Fruit fly (Drosophila melanogaster) whole organism, embryonic: ENCODE data around the gene Cpr11A.

Experiments
- Awh ChIP-seq: fragments of 200-800 bp; sonication (Bioruptor generic); IDR thresholded peaks from 2 replicates; pipeline ENCODE4, ENCODE4 v1.3.6; 2022; ENCODE audit warnings: missing biosample characterization, missing genetic modification characterization
- Blimp-1 ChIP-seq: fragments of 200-800 bp; sonication (Bioruptor generic); optimal IDR thresholded peaks from 3 replicates; lab custom pipeline; 2018; ENCODE audit warnings: missing biosample characterization, missing genetic modification characterization, mild to moderate bottlenecking, moderate library complexity, missing genetic modification reagents
- CG10209 ChIP-seq: fragments of 200-800 bp; sonication (Bioruptor generic); optimal IDR thresholded peaks from 3 replicates; lab custom pipeline; 2017; ENCODE audit warnings: missing biosample characterization, mild to moderate bottlenecking, missing genetic modification characterization, missing genetic modification reagents
- CG11504 ChIP-seq: fragments of 200-800 bp; sonication (Bioruptor generic); optimal IDR thresholded peaks from 3 replicates; lab custom pipeline; 2019; ENCODE audit warnings: missing biosample characterization, mild to moderate bottlenecking, missing genetic modification characterization, moderate library complexity
- CG1233 ChIP-seq: fragments of 200-800 bp; sonication (Bioruptor generic); optimal IDR thresholded peaks from 4 replicates; lab custom pipeline; 2018; ENCODE audit warnings: missing biosample characterization, mild to moderate bottlenecking, missing genetic modification characterization
- CG13424 ChIP-seq: fragments of 200-800 bp; sonication (Bioruptor generic); optimal IDR thresholded peaks from 2 replicates; lab custom pipeline; 2019; ENCODE audit warnings: missing biosample characterization, mild to moderate bottlenecking, missing genetic modification characterization, moderate library complexity
- CG14667 ChIP-seq: fragments of 200-800 bp; sonication (Bioruptor generic); IDR thresholded peaks from 2 replicates; pipeline ENCODE4 v1.3.6; 2022; ENCODE audit warnings: missing biosample characterization, missing genetic modification characterization
- CG15073 ChIP-seq: fragments of 200-800 bp; sonication (Bioruptor generic); optimal IDR thresholded peaks from 2 replicates; lab custom pipeline; 2016; ENCODE audit warnings: missing biosample characterization, missing genetic modification characterization
- CG17829 ChIP-seq: fragments of 200-800 bp; optimal IDR thresholded peaks from 2 replicates; lab custom pipeline; 2019; ENCODE audit warnings: missing biosample characterization, mild to moderate bottlenecking, missing genetic modification characterization, moderate library complexity
- CG18619 ChIP-seq: fragments of 200-800 bp; sonication (Bioruptor generic); optimal IDR thresholded peaks from 3 replicates; lab custom pipeline; 2017; ENCODE audit warnings: missing biosample characterization, mild to moderate bottlenecking, missing genetic modification characterization
- CG3065 ChIP-seq: fragments of 200-800 bp; sonication (Bioruptor generic); optimal IDR thresholded peaks from 2 replicates; lab custom pipeline; 2016; ENCODE audit warnings: missing biosample characterization, missing genetic modification characterization
- CG31365 ChIP-seq: fragments of 200-800 bp; sonication (Bioruptor generic); optimal IDR thresholded peaks from 2 replicates; lab custom pipeline; 2018; ENCODE audit warnings: missing biosample characterization, mild to moderate bottlenecking, missing genetic modification characterization
- CG3847 ChIP-seq: fragments of 200-800 bp; sonication (Bioruptor generic); IDR thresholded peaks from 2 replicates; pipeline ENCODE4 v1.3.6; 2022; ENCODE audit warnings: missing biosample characterization, missing genetic modification characterization
- CG3995 ChIP-seq: fragments of 200-800 bp; sonication (Bioruptor generic); optimal IDR thresholded peaks from 3 replicates; lab custom pipeline; 2016; ENCODE audit warnings: missing biosample characterization, missing genetic modification characterization
- CG4282 ChIP-seq: fragments of 200-800 bp; sonication (Bioruptor generic); optimal IDR thresholded peaks from 2 replicates; lab custom pipeline; 2016; ENCODE audit warnings: missing biosample characterization, missing genetic modification characterization
- CG6175 ChIP-seq: fragments of 200-800 bp; sonication (Bioruptor generic); IDR thresholded peaks from 3 replicates; pipeline ENCODE4 v1.3.6; 2022; ENCODE audit warnings: missing biosample characterization, missing genetic modification characterization
- CG6689 ChIP-seq: fragments of 200-800 bp; sonication (Bioruptor generic); IDR thresholded peaks from 2 replicates; pipeline ENCODE4 v1.3.6; 2022; ENCODE audit warnings: missing biosample characterization, missing genetic modification characterization
- CG7839 ChIP-seq: fragments of 200-800 bp; sonication (Bioruptor generic); optimal IDR thresholded peaks from 3 replicates; lab custom pipeline; 2018; ENCODE audit warnings: missing biosample characterization, mild to moderate bottlenecking, missing genetic modification characterization, moderate library complexity
- CG8089 ChIP-seq: fragments of 200-800 bp; sonication (Bioruptor generic); optimal IDR thresholded peaks from 3 replicates; lab custom pipeline; 2016; ENCODE audit warnings: missing biosample characterization, missing genetic modification characterization
- CG8281 ChIP-seq: fragments of 200-800 bp; sonication (Bioruptor generic); optimal IDR thresholded peaks from 2 replicates; lab custom pipeline; 2018; ENCODE audit warnings: missing biosample characterization, mild to moderate bottlenecking, missing genetic modification characterization, moderate library complexity
- CG9876 ChIP-seq: fragments of 200-800 bp; sonication (Bioruptor generic); optimal IDR thresholded peaks from 2 replicates; lab custom pipeline; 2016; ENCODE audit warnings: missing biosample characterization, missing genetic modification characterization
- CG9932 ChIP-seq: fragments of 200-800 bp; sonication (Bioruptor generic); IDR thresholded peaks from 2 replicates; pipeline ENCODE4 v1.3.6; 2022; ENCODE audit warnings: missing biosample characterization, missing genetic modification characterization
- Ets65A ChIP-seq: fragments of 200-800 bp; sonication (Bioruptor generic); peaks from one replicate; lab custom pipeline; 2016; ENCODE audit warnings: missing biosample characterization, missing genetic modification characterization
- Hey ChIP-seq: fragments of 200-800 bp; sonication (Bioruptor generic); optimal IDR thresholded peaks from 3 replicates; lab custom pipeline; 2018; ENCODE audit warnings: missing biosample characterization, mild to moderate bottlenecking, missing genetic modification characterization
- NC2β ChIP-seq: fragments of 200-800 bp; sonication (Bioruptor generic); optimal IDR thresholded peaks from 2 replicates; lab custom pipeline; 2016; ENCODE audit warnings: missing biosample characterization, missing genetic modification characterization
- NFAT ChIP-seq: fragments of 200-800 bp; sonication (Bioruptor generic); IDR thresholded peaks from 2 replicates; pipeline ENCODE4 v1.3.6; 2022; ENCODE audit warnings: missing biosample characterization, missing genetic modification characterization
- Side ChIP-seq: fragments of 200-800 bp; sonication (Bioruptor generic); optimal IDR thresholded peaks from 2 replicates; lab custom pipeline; 2016; ENCODE audit warnings: missing biosample characterization, missing genetic modification characterization
- Sox100B ChIP-seq: fragments of 200-800 bp; sonication (Bioruptor generic); optimal IDR thresholded peaks from 3 replicates; lab custom pipeline; 2018; ENCODE audit warnings: missing biosample characterization, mild to moderate bottlenecking, missing genetic modification characterization
- Sox102F ChIP-seq: fragments of 200-800 bp; sonication (Bioruptor generic); optimal IDR thresholded peaks from 2 replicates; lab custom pipeline; 2018; ENCODE audit warnings: missing biosample characterization, mild to moderate bottlenecking, missing genetic modification characterization, moderate library complexity
- dan ChIP-seq: fragments of 200-800 bp; sonication (Bioruptor generic); IDR thresholded peaks from 2 replicates; pipeline ENCODE4 v1.3.6; 2022; ENCODE audit warnings: missing biosample characterization, missing genetic modification characterization
- dmrt11E ChIP-seq: fragments of 200-800 bp; sonication (Bioruptor generic); optimal IDR thresholded peaks from 3 replicates; lab custom pipeline; 2018; ENCODE audit warnings: missing biosample characterization, mild to moderate bottlenecking, missing genetic modification characterization, moderate library complexity
- dmrt99B ChIP-seq: fragments of 200-800 bp; sonication (Bioruptor generic); optimal IDR thresholded peaks from 2 replicates; lab custom pipeline; 2018; ENCODE audit warnings: missing biosample characterization, mild to moderate bottlenecking, missing genetic modification characterization, moderate library complexity
- fru ChIP-seq: fragments of >200 bp; optimal IDR thresholded peaks from 2 replicates; lab custom pipeline; 2017
- ftz-f1 ChIP-seq: fragments of 200-800 bp; sonication (Bioruptor generic); optimal IDR thresholded peaks from 2 replicates; lab custom pipeline; 2016; ENCODE audit warnings: missing biosample characterization, missing genetic modification characterization
- fu2 ChIP-seq: fragments of 200-800 bp; sonication (Bioruptor generic); optimal IDR thresholded peaks from 2 replicates; lab custom pipeline; 2016; ENCODE audit warnings: missing biosample characterization, missing genetic modification characterization
- gem ChIP-seq: fragments of 200-800 bp; sonication (Bioruptor generic); optimal IDR thresholded peaks from 2 replicates; lab custom pipeline; 2019; ENCODE audit warnings: missing biosample characterization, mild to moderate bottlenecking, missing genetic modification characterization, moderate library complexity
- hbn ChIP-seq: fragments of 200-800 bp; sonication (Bioruptor generic); IDR thresholded peaks from 2 replicates; pipeline ENCODE4 v1.3.6; 2022; ENCODE audit warnings: missing biosample characterization, missing genetic modification characterization; ENCODE audit not compliant: partially characterized antibody
- lab ChIP-seq: fragments of 200-800 bp; sonication (Bioruptor generic); optimal IDR thresholded peaks from 3 replicates; lab custom pipeline; 2017; ENCODE audit warnings: missing biosample characterization, missing genetic modification characterization, mild to moderate bottlenecking, moderate library complexity, missing genetic modification reagents
- mam ChIP-seq: fragments of 200-800 bp; sonication (Bioruptor generic); optimal IDR thresholded peaks from 3 replicates; lab custom pipeline; 2016; ENCODE audit warnings: missing biosample characterization, missing genetic modification characterization
- nau ChIP-seq: fragments of 200-800 bp; sonication (Bioruptor generic); optimal IDR thresholded peaks from 3 replicates; lab custom pipeline; 2017; ENCODE audit warnings: missing biosample characterization, mild to moderate bottlenecking, missing genetic modification characterization, missing genetic modification reagents
- onecut ChIP-seq: fragments of 200-800 bp; sonication (Bioruptor generic); IDR thresholded peaks from 2 replicates; pipeline ENCODE4 v1.3.6; 2022; ENCODE audit warnings: missing biosample characterization, missing genetic modification characterization
- prd ChIP-seq, 3 experiments: fragments of >200 bp in 2 of 3; fragments of 200-800 bp in 1 of 3; sonication (Bioruptor generic) in 1 of 3; optimal IDR thresholded peaks in 2 of 3; IDR thresholded peaks in 1 of 3; 2 replicates in 2 of 3; 3 replicates in 1 of 3; pipeline versions ENCODE4 v1.3.6 to Lab custom; 2017 to 2022; ENCODE audit warnings: missing biosample characterization in 1 of 3, missing genetic modification characterization in 1 of 3
- row ChIP-seq: fragments of 200-800 bp; sonication (Bioruptor generic); IDR thresholded peaks from 3 replicates; pipeline ENCODE4 v1.3.6; 2022; ENCODE audit warnings: missing biosample characterization, missing genetic modification characterization
- sens ChIP-seq: fragments of 200-800 bp; sonication (Bioruptor generic); peaks from one replicate; lab custom pipeline; 2016; ENCODE audit warnings: missing biosample characterization, missing genetic modification characterization
- sens-2 ChIP-seq: fragments of 200-800 bp; sonication (Bioruptor generic); IDR thresholded peaks from 2 replicates; pipeline ENCODE4 v1.3.6; 2022; ENCODE audit warnings: missing biosample characterization, missing genetic modification characterization
- tap ChIP-seq: fragments of 200-800 bp; optimal IDR thresholded peaks from 3 replicates; lab custom pipeline; 2019; ENCODE audit warnings: missing biosample characterization, mild to moderate bottlenecking, missing genetic modification characterization, moderate library complexity
- trh ChIP-seq: fragments of 200-800 bp; sonication (Bioruptor generic); optimal IDR thresholded peaks from 2 replicates; lab custom pipeline; 2016; ENCODE audit warnings: missing biosample characterization, missing genetic modification characterization
- ttk ChIP-seq: fragments of 200-800 bp; sonication (Bioruptor generic); IDR thresholded peaks from 2 replicates; pipeline ENCODE4 v2.1.2; 2022; ENCODE audit warnings: missing biosample characterization, missing genetic modification characterization

Gene Cpr11A

DNA sequence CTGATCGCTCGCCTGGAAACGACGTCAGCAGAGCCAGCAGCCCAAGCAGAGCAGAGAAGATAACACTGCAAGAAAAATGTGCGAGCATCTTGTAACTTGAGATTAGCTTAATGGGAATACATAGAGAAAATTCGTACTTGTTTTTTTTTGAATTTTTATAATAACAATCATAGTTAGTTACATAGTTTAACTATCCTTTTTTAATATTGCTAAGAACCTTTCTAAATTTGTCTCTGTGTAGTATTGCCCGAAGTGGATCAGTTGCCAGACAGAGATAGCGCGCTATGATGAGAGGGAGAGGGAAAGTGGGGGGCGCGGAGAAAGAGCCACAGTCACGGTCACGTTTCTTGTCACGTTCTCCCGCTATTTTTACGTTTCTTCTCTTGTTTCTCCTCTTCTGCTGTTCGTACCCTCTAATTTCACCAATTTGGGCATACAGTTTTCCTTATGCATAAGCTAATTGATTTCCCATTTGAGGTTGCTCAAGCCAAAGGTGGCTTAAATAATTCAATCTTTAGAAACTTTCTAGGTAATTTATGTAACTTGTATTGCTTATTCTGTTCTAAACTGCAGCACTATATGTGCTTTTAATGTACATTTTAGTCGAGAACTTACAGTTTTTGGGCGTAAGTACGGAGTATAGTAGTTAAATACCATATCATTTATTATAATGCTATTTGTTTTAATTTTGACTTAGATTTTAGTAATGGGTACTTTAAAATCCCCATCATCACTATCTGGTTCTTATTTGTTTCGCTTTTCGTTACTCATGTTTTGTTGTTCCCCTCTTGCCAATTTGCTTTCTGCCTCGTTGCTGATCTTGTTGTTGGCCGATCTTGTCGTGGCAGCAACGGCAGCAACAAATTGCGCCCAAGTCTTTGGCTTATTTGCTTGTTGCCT lies 24.2 kb downstream of the Cpr11A start (continued):
- TF ChIP-seq CG6175 (0 out of 3 replicates have a peak, but pooled peaks have one; percentile 51), mam (peak; percentile 68), sens-2 (GFP tag; lab: Robert Waterston, UW) (peak; percentile 67; the same call in 1 of the 2 replicates), fu2 (GFP tag; lab: Kevin White, UChicago) (peak; percentile 27), Hey (tag; lab: Kevin White, UChicago) (no peak), Blimp-1 (GFP tag; lab: Kevin White, UChicago) (peak; percentile 92), CG9932 (GFP tag; lab: Robert Waterston, UW) (peak; percentile 61; the same call in 1 of the 2 replicates), CG3847 (peak; percentile 47; the same call in 1 of the 2 replicates), CG3995 (peak; percentile 63), CG15073 (GFP tag; lab: Kevin White, UChicago) (peak; percentile 65), CG17829 (tag; lab: Kevin White, UChicago) (peak; percentile 69), NC2β (GFP tag; lab: Kevin White, UChicago) (peak; percentile 71), CG31365 (peak; percentile 12), Sox100B (peak; percentile 66), Awh (GFP tag; lab: Robert Waterston, UW) (peak; percentile 81), dmrt11E (tag; lab: Kevin White, UChicago) (peak; percentile 89)

- TF ChIP-seq dan (GFP tag; lab: Robert Waterston, UW) (no peak), CG10209 (GFP tag; lab: Kevin White, UChicago) (no peak), CG8089 (GFP tag; lab: Kevin White, UChicago) (no peak), Sox102F (peak; percentile 14), lab (peak; percentile 16), trh (GFP tag; lab: Kevin White, UChicago) (no peak), gem (tag; lab: Kevin White, UChicago) (peak; percentile 24), dmrt99B (tag; lab: Kevin White, UChicago) (peak; percentile 13), CG11504 (tag; lab: Kevin White, UChicago) (peak; percentile 22), hbn (GFP tag; lab: Robert Waterston, UW) (no peak), fu2 (GFP tag; lab: Kevin White, UChicago) (no peak), CG9876 (no peak), tap (tag; lab: Kevin White, UChicago) (no peak), ftz-f1 (no peak), CG7839 (tag; lab: Kevin White, UChicago) (peak; percentile 11), CG8281 (tag; lab: Kevin White, UChicago) (no peak), nau (no peak), CG14667 (GFP tag; lab: Robert Waterston, UW) (no peak), onecut (GFP tag; lab: Robert Waterston, UW) (no peak), Side (no peak), Blimp-1 (GFP tag; lab: Kevin White, UChicago) (peak; percentile 1), CG1233 (GFP tag; lab: Kevin White, UChicago) (no peak), ttk (GFP tag; lab: Robert Waterston, UW) (no peak), fru (lab: Kevin White, UChicago) (no peak), CG13424 (tag; lab: Kevin White, UChicago) (no peak), prd (optimal IDR thresholded peaks at IDR 0.05; lab: Kevin White, UChicago) (no peak), prd (GFP tag; IDR thresholded peaks at IDR 0.05; lab: Robert Waterston, UW) (0 out of 3 replicates have a peak, but pooled peaks have one; percentile 15), CG3065 (GFP tag; lab: Kevin White, UChicago) (no peak), row (GFP tag; lab: Robert Waterston, UW) (0 out of 3 replicates have a peak, but pooled peaks have one; percentile 21), NFAT (no peak), CG6689 (GFP tag; lab: Robert Waterston, UW) (0 out of 2 replicates have a peak, but pooled peaks have one; percentile 9), CG18619 (no peak), Ets65A (peak; percentile 16), CG4282 (GFP tag; lab: Kevin White, UChicago) (no peak), sens (GFP tag; lab: Kevin White, UChicago) (peak; percentile 54)
Measured at dm6 chrX:12533560-12533959, 46.8 kb downstream of the Cpr11A start.
